Worm (Caenorhabditis elegans): ENCODE data around the gene lgc-9.
"Not testable (repeated sequence)": the region's sequence is repeated elsewhere in the genome, so short reads cannot be mapped to it uniquely, and the experiment has no call there.

Gene lgc-9

DNA sequence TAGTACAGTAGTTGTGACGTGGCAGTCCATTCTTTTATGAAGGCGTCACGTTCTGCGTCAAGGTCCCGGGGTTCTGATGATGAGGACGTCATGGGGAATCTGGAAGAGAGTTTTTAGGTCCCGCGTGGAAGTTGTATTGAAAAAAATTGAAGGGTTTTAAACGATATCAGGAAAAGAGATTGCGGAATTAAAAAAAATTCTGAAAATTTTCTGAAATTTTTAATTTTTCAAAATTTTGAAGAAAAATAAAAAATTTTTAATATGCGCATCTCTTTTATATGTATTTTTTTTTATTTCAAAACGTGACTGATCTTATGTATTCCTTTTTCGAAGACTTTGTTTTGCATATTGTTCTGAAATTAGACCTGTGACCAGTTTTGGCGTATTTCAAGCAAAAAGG is 7.0 kb downstream of the lgc-9 start, which contains the start of gene C04C3.6:
C04C3.6 (minus strand) TSS at position 101 of the 400 bp plus-strand sequence.
- TF ChIP-seq zip-8 (tag; optimal IDR thresholded peaks at IDR 0.05) = no peak
- no peak for TF ChIP-seq lin-32 (GFP tag; optimal IDR thresholded peaks at IDR 0.05)

DNA sequence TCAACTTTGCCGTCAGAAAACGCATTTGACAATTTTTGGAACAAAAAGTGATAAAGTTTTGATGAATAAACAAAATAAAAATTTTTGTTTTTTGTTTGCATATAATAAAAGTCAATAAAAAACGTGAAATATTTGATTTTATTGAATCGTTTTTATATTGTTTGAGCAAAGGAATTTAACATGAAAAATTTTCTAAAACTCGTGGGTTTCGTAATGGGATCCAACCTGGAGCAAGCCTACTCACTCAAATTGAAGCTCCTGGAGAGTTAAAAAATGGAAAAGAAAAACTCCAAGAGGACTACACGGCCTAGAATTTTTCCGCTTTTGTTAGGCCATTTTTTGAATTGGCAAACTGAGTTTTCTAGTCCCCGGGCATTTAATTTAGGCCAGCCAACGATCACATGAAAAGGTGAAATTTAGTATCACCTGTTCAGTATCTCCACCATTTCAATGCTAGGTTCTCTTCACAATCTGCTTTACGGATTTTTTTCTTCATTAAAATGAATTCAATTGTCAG is 13.0 kb downstream of the lgc-9 start, which contains the start of the genes C04C3.9 and srz-60:
C04C3.9 (minus strand) TSS at position 101 of the 517 bp plus-strand sequence.
srz-60 (plus strand) TSS at position 467 of the 517 bp plus-strand sequence.
- no peak for TF ChIP-seq blmp-1 (tag; optimal IDR thresholded peaks at IDR 0.05)
- no peak for TF ChIP-seq ceh-43 (GFP tag; optimal IDR thresholded peaks at IDR 0.05)
- no peak for TF ChIP-seq lin-32 (GFP tag; optimal IDR thresholded peaks at IDR 0.05)
- no peak for TF ChIP-seq lsy-2 (tag; optimal IDR thresholded peaks at IDR 0.05)
- no peak for TF ChIP-seq unc-62 (GFP tag; optimal IDR thresholded peaks at IDR 0.05)
- no peak for TF ChIP-seq mep-1 (tag; optimal IDR thresholded peaks at IDR 0.05)
- no peak for TF ChIP-seq ces-1 (GFP tag; optimal IDR thresholded peaks at IDR 0.05)

DNA sequence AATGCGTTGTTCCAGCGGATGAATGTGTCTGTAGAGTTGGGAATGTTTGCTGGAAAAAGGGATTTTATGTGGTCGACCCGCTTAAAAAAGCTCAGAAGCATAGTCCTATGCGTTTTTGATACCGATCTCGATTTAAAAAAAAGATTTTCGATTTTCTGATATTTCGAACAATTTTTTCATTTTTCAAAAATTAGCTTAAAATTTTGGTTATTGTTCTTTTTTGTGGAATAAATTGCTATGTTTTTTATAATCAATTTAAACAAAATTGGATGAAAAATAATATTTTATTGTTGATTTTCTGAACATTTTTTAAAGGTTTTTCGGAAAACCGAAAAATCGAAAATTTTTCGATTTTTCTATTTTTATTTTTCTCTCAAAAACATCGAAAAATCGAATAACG is 17.9 kb downstream of the lgc-9 start, which contains the start of gene C04C3.7:
C04C3.7 (minus strand) TSS at position 101 of the 400 bp plus-strand sequence.
- TF ChIP-seq mls-2, snpc-4, mab-5 (tag; optimal IDR thresholded peaks at IDR 0.05): not testable (repeated sequence)

DNA sequence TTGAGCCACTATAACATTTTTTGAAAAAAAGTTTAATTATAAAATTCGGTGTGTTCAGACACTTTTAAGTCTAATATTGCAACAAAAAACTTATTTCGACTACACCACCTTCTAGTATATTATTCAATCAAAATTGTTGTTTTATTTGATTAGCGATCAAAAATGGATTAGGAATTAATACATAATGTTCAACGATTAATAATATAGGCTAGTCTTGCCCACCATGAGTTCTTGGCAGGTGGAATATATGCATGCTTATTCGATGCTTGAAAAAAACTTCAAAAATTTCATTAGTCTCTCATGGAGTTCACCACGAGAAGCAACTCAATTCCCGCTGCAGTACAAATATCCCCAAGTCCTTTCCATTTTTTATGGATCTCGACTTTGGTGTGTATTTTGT is 20.5 kb downstream of the lgc-9 start, which contains the start of gene srz-32:
srz-32 (plus strand) TSS at position 301 of the 400 bp plus-strand sequence.
- no peak for TF ChIP-seq hlh-1 (tag; optimal IDR thresholded peaks at IDR 0.05)
- no peak for TF ChIP-seq ceh-83 (GFP tag; optimal IDR thresholded peaks at IDR 0.05)

DNA sequence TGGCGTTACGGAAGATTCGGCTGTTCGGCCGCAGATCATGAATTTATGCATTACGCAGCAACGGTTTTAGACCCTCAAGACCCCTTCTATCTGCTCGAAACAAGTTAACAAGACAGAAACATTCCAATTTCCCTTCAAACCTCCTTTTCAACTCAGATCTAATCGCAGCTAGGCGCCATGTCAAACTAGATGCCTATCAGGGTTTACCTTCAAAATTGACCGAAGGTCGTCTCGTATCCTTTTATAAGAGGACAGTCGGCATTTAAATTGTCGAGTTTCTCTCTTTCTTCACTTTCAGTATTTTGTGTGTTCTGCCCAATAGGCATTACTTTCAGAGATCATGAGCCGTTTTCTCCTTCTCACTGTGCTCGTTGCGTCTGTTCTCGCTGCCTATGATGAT is 22.5 kb downstream of the lgc-9 start, which contains the start of gene grd-13:
grd-13 (plus strand) TSS at position 291 of the 400 bp plus-strand sequence.
- TF ChIP-seq bed-3 (GFP tag; optimal IDR thresholded peaks at IDR 0.05) (no peak), elt-3 (tag; optimal IDR thresholded peaks at IDR 0.05) (no peak)

DNA sequence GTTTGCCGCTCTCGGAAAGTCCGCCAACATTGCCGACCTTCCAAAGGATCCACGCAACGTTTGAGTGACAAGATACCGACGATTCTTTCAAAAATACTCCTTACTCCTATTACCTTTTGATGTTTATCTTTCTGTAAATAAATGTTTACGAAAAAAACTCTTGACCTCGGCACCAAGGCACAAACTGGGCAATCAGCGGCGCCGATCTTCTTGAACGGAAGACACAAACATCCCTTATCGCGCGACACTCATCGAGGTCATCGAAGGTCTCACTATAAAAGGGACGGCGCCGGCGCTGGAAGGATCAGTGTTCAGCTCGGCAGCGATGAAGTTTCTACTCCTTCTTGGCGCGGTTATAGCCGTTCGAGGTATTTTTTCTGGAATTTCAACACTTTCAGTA is 23.9 kb downstream of the lgc-9 start, which contains the start of gene grd-3:
grd-3 (plus strand) TSS at position 302 of the 400 bp plus-strand sequence.
- TF ChIP-seq nhr-2 (tag; optimal IDR thresholded peaks at IDR 0.05) (no peak), zip-8 (tag; optimal IDR thresholded peaks at IDR 0.05) (no peak), cnd-1 (tag; optimal IDR thresholded peaks at IDR 0.05) (no peak), blmp-1 (tag; optimal IDR thresholded peaks at IDR 0.05) (no peak), nhr-12 (tag; optimal IDR thresholded peaks at IDR 0.05) (no peak), hlh-1 (tag; optimal IDR thresholded peaks at IDR 0.05) (no peak), unc-120 (tag; optimal IDR thresholded peaks at IDR 0.05; ENCODE audit: poor library complexity, severe bottlenecking) (no peak), snpc-4 (tag; optimal IDR thresholded peaks at IDR 0.05) (no peak), flh-1 (GFP tag; optimal IDR thresholded peaks at IDR 0.05) (no peak), lsy-2 (tag; optimal IDR thresholded peaks at IDR 0.05) (no peak)

DNA sequence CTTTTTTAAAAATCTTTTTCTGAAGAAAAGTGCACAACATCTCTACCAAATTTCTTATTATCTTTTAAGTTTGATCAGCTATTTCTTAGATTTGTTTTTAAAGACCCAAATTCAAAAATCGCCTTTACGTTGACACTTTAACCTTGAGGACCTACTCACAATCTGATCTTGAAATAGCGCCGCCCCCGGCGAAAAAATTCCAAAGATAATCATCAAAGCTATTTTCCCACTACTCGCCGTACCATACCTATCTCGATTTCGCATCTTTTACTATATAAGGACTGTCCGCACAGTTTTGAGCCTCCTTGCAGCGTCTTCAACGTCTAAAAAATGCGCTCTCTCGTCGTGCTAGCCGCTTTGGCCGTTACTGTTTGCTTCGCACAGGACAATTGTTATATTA is 25.4 kb downstream of the lgc-9 start, which contains the start of gene grd-10:
grd-10 (plus strand) TSS at position 208 of the 400 bp plus-strand sequence.
- TF ChIP-seq M03D4.4 (tag; optimal IDR thresholded peaks at IDR 0.05) = no peak
- TF ChIP-seq nhr-237 (tag; optimal IDR thresholded peaks at IDR 0.05) = no peak
- no peak for TF ChIP-seq ceh-83 (GFP tag; optimal IDR thresholded peaks at IDR 0.05)
- TF ChIP-seq lin-32 (GFP tag; optimal IDR thresholded peaks at IDR 0.05) = no peak
- TF ChIP-seq tbx-8 (GFP tag; optimal IDR thresholded peaks at IDR 0.05) = no peak
- no peak for TF ChIP-seq ceh-43 (GFP tag; optimal IDR thresholded peaks at IDR 0.05)
- no peak for TF ChIP-seq snpc-4 (tag; optimal IDR thresholded peaks at IDR 0.05)
- no peak for TF ChIP-seq unc-120 (tag; optimal IDR thresholded peaks at IDR 0.05; ENCODE audit: poor library complexity, severe bottlenecking)
- TF ChIP-seq nhr-28 (tag; optimal IDR thresholded peaks at IDR 0.05) = no peak
- no peak for TF ChIP-seq lsy-2 (tag; optimal IDR thresholded peaks at IDR 0.05)
- TF ChIP-seq hlh-1 (tag; optimal IDR thresholded peaks at IDR 0.05) = no peak
- no peak for TF ChIP-seq unc-39 (tag; optimal IDR thresholded peaks at IDR 0.05)
- TF ChIP-seq drap-1 (GFP tag; optimal IDR thresholded peaks at IDR 0.05) = no peak
- no peak for TF ChIP-seq flh-1 (GFP tag; optimal IDR thresholded peaks at IDR 0.05)
- TF ChIP-seq mab-5 (tag; optimal IDR thresholded peaks at IDR 0.05) = no peak

All from whole organism, mixed stage, embryonic.